Worm (Caenorhabditis elegans) whole organism, late embryonic: Measurements from ENCODE around the gene sec-31.

ENCODE experiments used
- T23F11.4 ChIP-seq: fragments of 200-800 bp; sonication (Bioruptor generic); optimal IDR thresholded peaks from 2 replicates; lab custom pipeline; 2018; ENCODE audit warnings: mild to moderate bottlenecking, missing genetic modification characterization, missing compliant biosample characterization
- Y22D7AL.16 ChIP-seq: sonication (generic microtip); optimal IDR thresholded peaks from 2 replicates; lab custom pipeline; 2016; ENCODE audit warnings: missing genetic modification characterization, missing compliant biosample characterization
- ahr-1 ChIP-seq: sonication (generic microtip); optimal IDR thresholded peaks from 2 replicates; lab custom pipeline; 2016; ENCODE audit warnings: missing genetic modification characterization, missing compliant biosample characterization
- ceh-22 ChIP-seq: sonication (generic microtip); optimal IDR thresholded peaks from 2 replicates; lab custom pipeline; 2017; ENCODE audit warnings: missing biosample characterization, missing genetic modification characterization
- ceh-24 ChIP-seq: sonication (generic microtip); optimal IDR thresholded peaks from 2 replicates; lab custom pipeline; 2016; ENCODE audit warnings: mild to moderate bottlenecking, missing genetic modification characterization, missing compliant biosample characterization
- ceh-30 ChIP-seq: fragments of 150-350 bp; optimal IDR thresholded peaks from 2 replicates; lab custom pipeline; 2014; ENCODE audit warnings: missing biosample characterization, missing genetic modification characterization
- ceh-31 ChIP-seq: sonication (generic microtip); optimal IDR thresholded peaks from 2 replicates; lab custom pipeline; 2016; ENCODE audit warnings: missing genetic modification characterization, missing compliant biosample characterization
- ceh-48 ChIP-seq: sonication (generic microtip); optimal IDR thresholded peaks from 2 replicates; lab custom pipeline; 2016; ENCODE audit warnings: missing genetic modification characterization, inconsistent platforms, missing compliant biosample characterization
- ceh-6 ChIP-seq: fragments of 200-800 bp; sonication (Bioruptor generic); optimal IDR thresholded peaks from 2 replicates; lab custom pipeline; 2018; ENCODE audit warnings: mild to moderate bottlenecking, missing genetic modification characterization, missing compliant biosample characterization
- che-1 ChIP-seq: sonication (generic microtip); optimal IDR thresholded peaks from 2 replicates; lab custom pipeline; 2016; ENCODE audit warnings: mild to moderate bottlenecking, missing genetic modification characterization, missing compliant biosample characterization
- dve-1 ChIP-seq: sonication (generic microtip); optimal IDR thresholded peaks from 2 replicates; lab custom pipeline; 2017; ENCODE audit warnings: antibody characterized with exemption, mild to moderate bottlenecking, missing genetic modification characterization, missing compliant biosample characterization
- elt-2 ChIP-seq: sonication (generic microtip); optimal IDR thresholded peaks from 2 replicates; lab custom pipeline; 2016; ENCODE audit warnings: missing genetic modification reagents, missing genetic modification characterization, missing compliant biosample characterization
- elt-4 ChIP-seq: sonication (generic microtip); optimal IDR thresholded peaks from 2 replicates; lab custom pipeline; 2016; ENCODE audit warnings: missing genetic modification characterization, missing compliant biosample characterization
- eyg-1 ChIP-seq: sonication (generic microtip); optimal IDR thresholded peaks from 2 replicates; lab custom pipeline; 2016; ENCODE audit warnings: missing genotype, missing genetic modification characterization, missing compliant biosample characterization
- fkh-10 ChIP-seq: fragments of 150-350 bp; optimal IDR thresholded peaks from 2 replicates; lab custom pipeline; 2014; ENCODE audit warnings: missing biosample characterization, missing genetic modification reagents, missing genetic modification characterization
- gmeb-2 ChIP-seq: sonication (generic microtip); optimal IDR thresholded peaks from 2 replicates; lab custom pipeline; 2016; ENCODE audit warnings: missing genetic modification characterization, inconsistent platforms, missing compliant biosample characterization
- hlh-13 ChIP-seq: fragments of 200-800 bp; sonication (Bioruptor generic); optimal IDR thresholded peaks from 2 replicates; lab custom pipeline; 2018; ENCODE audit warnings: mild to moderate bottlenecking, missing genetic modification characterization, missing compliant biosample characterization
- hlh-15 ChIP-seq: sonication (generic microtip); optimal IDR thresholded peaks from 2 replicates; lab custom pipeline; 2016; ENCODE audit warnings: missing genetic modification characterization, missing compliant biosample characterization
- hlh-6 ChIP-seq: sonication (generic microtip); optimal IDR thresholded peaks from 2 replicates; lab custom pipeline; 2016; ENCODE audit warnings: missing genotype, missing genetic modification characterization, missing compliant biosample characterization
- lim-6 ChIP-seq: sonication (generic microtip); optimal IDR thresholded peaks from 2 replicates; lab custom pipeline; 2016; ENCODE audit warnings: missing genetic modification characterization, missing compliant biosample characterization
- lin-11 ChIP-seq: fragments of 200-800 bp; sonication (Bioruptor generic); optimal IDR thresholded peaks from 2 replicates; lab custom pipeline; 2018; ENCODE audit warnings: mild to moderate bottlenecking, missing genetic modification characterization, missing compliant biosample characterization
- madf-2 ChIP-seq: sonication (generic microtip); optimal IDR thresholded peaks from 2 replicates; lab custom pipeline; 2017; ENCODE audit warnings: missing genetic modification characterization, missing compliant biosample characterization
- nfya-1 ChIP-seq: sonication (generic microtip); optimal IDR thresholded peaks from 2 replicates; lab custom pipeline; 2017; ENCODE audit warnings: missing genetic modification characterization, mild to moderate bottlenecking, missing compliant biosample characterization, antibody characterized with exemption, moderate library complexity
- nhr-11 ChIP-seq: fragments of 150-350 bp; optimal IDR thresholded peaks from 2 replicates; lab custom pipeline; 2014; ENCODE audit warnings: missing biosample characterization, missing genetic modification characterization
- pha-2 ChIP-seq: sonication (generic microtip); optimal IDR thresholded peaks from 2 replicates; lab custom pipeline; 2017; ENCODE audit warnings: mild to moderate bottlenecking, missing genetic modification characterization, missing compliant biosample characterization
- pha-4 ChIP-seq: fragments of 150-350 bp; optimal IDR thresholded peaks from 2 replicates; lab custom pipeline; 2018; ENCODE audit warnings: missing biosample characterization, missing genetic modification reagents, missing genetic modification characterization
- pros-1 ChIP-seq: fragments of 150-350 bp; optimal IDR thresholded peaks from 2 replicates; lab custom pipeline; 2014; ENCODE audit warnings: missing biosample characterization, missing genetic modification reagents, missing genetic modification characterization
- sox-2 ChIP-seq: fragments of 200-800 bp; sonication (Bioruptor generic); IDR thresholded peaks from 2 replicates; pipeline ENCODE4 v1.3.6; 2022; ENCODE audit warnings: missing genetic modification reagents, missing genetic modification characterization, missing compliant biosample characterization
- sox-4 ChIP-seq: sonication (generic microtip); optimal IDR thresholded peaks from 2 replicates; lab custom pipeline; 2017; ENCODE audit warnings: mild to moderate bottlenecking, missing genetic modification characterization, inconsistent platforms, missing compliant biosample characterization
- tbx-2 ChIP-seq: sonication (generic microtip); optimal IDR thresholded peaks from 2 replicates; lab custom pipeline; 2016; ENCODE audit warnings: missing genetic modification characterization, missing compliant biosample characterization
- unc-3 ChIP-seq, 2 experiments: fragments of 200-800 bp in 1 of 2; sonication (Bioruptor generic) in 1 of 2; sonication (generic microtip) in 1 of 2; conservative IDR thresholded peaks in 1 of 2; optimal IDR thresholded peaks in 1 of 2; 2 replicates each; pipeline versions ENCODE4 v1.3.6 to Lab custom; 2016 to 2022; ENCODE audit warnings: missing compliant biosample characterization in 2 of 2, missing genetic modification characterization in 2 of 2, missing genetic modification reagents in 1 of 2
- ztf-16 ChIP-seq: sonication (generic microtip); optimal IDR thresholded peaks from 2 replicates; lab custom pipeline; 2017; ENCODE audit warnings: missing genetic modification characterization, missing compliant biosample characterization

sec-31 gene

ce11 chrIV:11375713-11376112 is 4.1 kb upstream of the sec-31 start:
- TF ChIP-seq hlh-13: no peak
- TF ChIP-seq sox-2 (GFP tag; lab: Robert Waterston, UW): no peak
- TF ChIP-seq hlh-15: no peak
- no peak for TF ChIP-seq T23F11.4 (GFP tag; lab: Kevin White, UChicago)
- TF ChIP-seq che-1: no peak
- no peak for TF ChIP-seq tbx-2 (tag; lab: Kevin White, UChicago)
- no peak for TF ChIP-seq unc-3 (GFP tag; conservative IDR thresholded peaks at IDR 0.05; lab: Robert Waterston, UW)
- TF ChIP-seq unc-3 (tag; optimal IDR thresholded peaks at IDR 0.05; lab: Kevin White, UChicago): no peak
- TF ChIP-seq lin-11 (tag; lab: Kevin White, UChicago): no peak

DNA sequence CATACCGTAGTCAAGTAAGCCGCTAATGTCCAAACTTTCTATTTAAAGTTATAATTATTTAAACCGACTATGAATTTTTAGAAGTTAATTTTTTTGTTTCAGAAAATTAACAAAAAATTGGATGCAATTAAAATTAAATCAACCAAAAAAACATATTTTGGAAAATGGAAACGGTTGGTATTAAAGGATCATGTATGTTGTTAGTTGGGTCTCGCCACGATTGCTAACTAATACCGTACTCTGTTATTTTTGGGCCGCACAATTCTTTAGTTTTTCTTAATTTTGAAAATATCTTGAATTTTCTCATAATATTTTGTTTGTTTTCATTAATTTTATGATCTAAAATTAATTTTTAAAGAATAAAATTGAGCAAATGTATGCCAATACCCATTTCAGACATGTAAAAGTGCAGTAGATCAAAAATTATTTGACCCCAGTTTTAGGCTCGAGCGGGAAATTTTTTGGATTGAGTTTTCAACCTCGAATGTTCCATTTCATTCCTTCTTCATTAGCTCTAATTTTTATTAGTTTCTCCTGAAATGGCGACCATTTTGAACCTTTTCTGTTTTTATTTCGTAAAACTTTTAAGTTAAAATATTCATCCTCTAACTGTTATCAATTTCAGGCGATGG is 890 bp upstream of the sec-31 start, which contains the start of gene cbd-1:
Gene cbd-1 (plus strand): TSS at position 626 of the 632 bp plus-strand sequence.
- TF ChIP-seq Y22D7AL.16 (tag; lab: Kevin White, UChicago): no peak
- TF ChIP-seq tbx-2 (tag; lab: Kevin White, UChicago): no peak
- TF ChIP-seq fkh-10 (GFP tag; lab: Kevin White, UChicago): no peak
- no peak for TF ChIP-seq hlh-13
- TF ChIP-seq hlh-6: no peak
- TF ChIP-seq dve-1: no peak
- no peak for TF ChIP-seq sox-4 (tag; lab: Kevin White, UChicago)
- no peak for TF ChIP-seq pros-1 (tag; lab: Kevin White, UChicago)
- TF ChIP-seq ceh-6 (GFP tag; lab: Kevin White, UChicago): no peak
- no peak for TF ChIP-seq ceh-24
- no peak for TF ChIP-seq elt-2 (tag; lab: Kevin White, UChicago)
- no peak for TF ChIP-seq elt-4 (tag; lab: Kevin White, UChicago)
- no peak for TF ChIP-seq ztf-16 (tag; lab: Kevin White, UChicago)
- no peak for TF ChIP-seq che-1
- TF ChIP-seq ceh-31: no peak
- no peak for TF ChIP-seq nfya-1 (tag; lab: Kevin White, UChicago)
- no peak for TF ChIP-seq eyg-1 (tag; lab: Kevin White, UChicago)

DNA sequence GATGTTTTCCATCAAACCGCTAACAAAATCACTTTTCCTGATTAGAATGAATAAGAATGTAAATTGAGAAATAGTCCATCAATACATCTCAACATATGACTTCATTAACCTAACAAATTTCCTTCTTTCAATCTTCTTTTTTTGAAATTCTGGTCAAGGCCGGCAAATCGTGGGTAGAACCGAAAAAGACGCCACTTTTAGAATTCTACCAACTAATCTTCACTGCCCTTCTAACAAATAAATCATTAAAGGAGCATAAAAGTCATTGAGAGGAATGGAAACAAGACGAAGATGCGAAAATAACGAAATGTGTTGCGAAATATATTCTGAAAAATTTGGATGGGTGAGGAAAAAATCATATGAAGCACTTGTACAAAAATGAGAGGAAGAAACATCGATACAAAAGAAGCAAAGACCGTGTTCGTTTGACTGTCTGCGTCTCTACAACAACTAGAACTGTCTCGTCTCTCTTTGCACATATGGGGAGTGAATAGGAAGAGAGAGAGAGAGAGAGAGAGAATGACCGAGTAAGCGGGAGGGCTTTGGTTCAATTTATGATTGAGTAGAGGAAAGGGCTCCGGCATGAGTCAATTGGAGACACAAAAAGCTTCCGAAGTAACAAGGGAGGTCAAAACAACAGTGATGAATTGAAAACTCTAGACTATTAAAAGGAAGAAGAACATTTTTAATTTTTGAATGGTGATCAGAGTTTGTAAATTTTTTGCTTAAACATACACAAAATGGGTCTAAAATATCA is 7.6 kb downstream of the sec-31 start:
- TF ChIP-seq lin-11 (tag; lab: Kevin White, UChicago): no peak
- TF ChIP-seq nfya-1 (tag; lab: Kevin White, UChicago): peak; percentile 5
- peak; percentile 0 for TF ChIP-seq tbx-2 (tag; lab: Kevin White, UChicago)

DNA sequence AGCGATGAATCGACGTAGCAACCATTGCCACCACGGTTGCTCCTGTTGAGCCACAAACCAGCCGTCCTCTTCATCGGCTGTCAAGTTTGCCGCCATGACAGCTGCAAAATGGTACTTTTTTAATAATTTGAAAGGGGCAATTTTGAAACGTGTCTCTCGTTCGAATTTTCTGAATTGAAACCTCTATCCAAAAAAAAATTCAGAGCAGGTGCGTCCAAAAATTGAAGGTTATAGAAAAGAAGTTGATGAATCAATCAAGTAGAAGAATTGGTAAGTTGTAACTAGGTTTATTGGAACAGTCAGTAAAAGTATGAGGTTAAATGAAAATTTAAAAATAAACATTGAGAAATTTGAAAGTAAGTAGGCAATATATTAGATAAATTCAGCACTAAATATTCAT is 10.2 kb downstream of the sec-31 start, which contains the start of gene T01G1.4:
Gene T01G1.4 (minus strand): TSS at position 101 of the 400 bp plus-strand sequence.
- TF ChIP-seq ahr-1 (tag; lab: Kevin White, UChicago): no peak
- no peak for TF ChIP-seq ceh-30 (tag; lab: Kevin White, UChicago)
- TF ChIP-seq Y22D7AL.16 (tag; lab: Kevin White, UChicago): no peak
- TF ChIP-seq tbx-2 (tag; lab: Kevin White, UChicago): no peak
- no peak for TF ChIP-seq ceh-48 (tag; lab: Kevin White, UChicago)
- TF ChIP-seq sox-4 (tag; lab: Kevin White, UChicago): no peak
- TF ChIP-seq ceh-31: no peak
- no peak for TF ChIP-seq T23F11.4 (GFP tag; lab: Kevin White, UChicago)
- no peak for TF ChIP-seq madf-2
- no peak for TF ChIP-seq ceh-24

- no peak for TF ChIP-seq gmeb-2 (tag; lab: Kevin White, UChicago)
- TF ChIP-seq lim-6 (tag; lab: Kevin White, UChicago): no peak
- TF ChIP-seq pha-2: no peak
- TF ChIP-seq che-1: no peak
- TF ChIP-seq sox-2 (GFP tag; lab: Robert Waterston, UW): no peak
- no peak for TF ChIP-seq hlh-6
- no peak for TF ChIP-seq nhr-11 (tag; lab: Kevin White, UChicago)
- no peak for TF ChIP-seq pha-4 (tag; lab: Kevin White, UChicago)
- no peak for TF ChIP-seq sox-4 (tag; lab: Kevin White, UChicago)
- no peak for TF ChIP-seq pros-1 (tag; lab: Kevin White, UChicago)
- TF ChIP-seq ceh-30 (tag; lab: Kevin White, UChicago): no peak
- TF ChIP-seq ceh-22 (tag; lab: Kevin White, UChicago): no peak
- TF ChIP-seq ceh-6 (GFP tag; lab: Kevin White, UChicago): no peak
Measured at ce11 chrIV:11359769-11360168, 11.8 kb downstream of the sec-31 start, which contains the start of gene klp-12. Gene klp-12 (minus strand): TSS chrIV:11359869.
